In the genomic region with DNA sequence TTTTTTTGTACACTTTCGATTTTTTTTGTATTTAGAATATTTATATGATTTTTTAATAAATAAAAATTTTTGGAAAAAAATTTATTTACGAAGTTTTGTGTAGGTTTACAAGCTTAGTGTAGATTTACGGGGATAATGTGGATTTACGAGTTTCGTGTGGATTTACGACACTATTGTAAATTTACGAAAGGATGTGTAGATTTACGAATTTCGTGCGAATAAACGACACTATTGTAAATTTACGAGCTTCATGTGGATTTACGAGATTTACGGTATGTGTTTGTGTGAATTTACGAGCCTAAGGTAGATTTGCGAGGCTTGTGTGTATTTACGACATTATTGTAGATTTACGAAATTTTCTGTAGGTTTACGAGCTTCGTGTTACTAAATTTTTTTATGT, we compare ENCODE assay signal across 3 worm cellular contexts.
TF ChIP-seq lines count a peak whose summit lies in the region.

No protein-coding gene starts in this region.

TF ChIP-seq in whole organism, L3 larva, 47 proteins besides CTCF, POLR2A, EP300 and RAD21:
- peak; percentile 8 for TF ChIP-seq pqm-1 (tag; optimal IDR thresholded peaks at IDR 0.05; lab: Kevin White, UChicago)
- peak; percentile 64 for TF ChIP-seq R02D3.7 (tag; optimal IDR thresholded peaks at IDR 0.05; lab: Kevin White, UChicago)
- TF ChIP-seq jun-1 (tag; optimal IDR thresholded peaks at IDR 0.05; lab: Kevin White, UChicago), result no peak
- TF ChIP-seq pha-4 (tag; optimal IDR thresholded peaks at IDR 0.05; lab: Kevin White, UChicago), result no peak

TF ChIP-seq in whole organism, L4 larva, 104 proteins besides CTCF, POLR2A, EP300 and RAD21:
- TF ChIP-seq R02D3.7 (tag; optimal IDR thresholded peaks at IDR 0.05; lab: Kevin White, UChicago), result peak; percentile 23
- TF ChIP-seq spr-3 (GFP tag; optimal IDR thresholded peaks at IDR 0.05; lab: Kevin White, UChicago), result no peak

TF ChIP-seq in whole organism, late embryonic, 69 proteins besides CTCF, POLR2A, EP300 and RAD21:
- no peak for TF ChIP-seq sox-2 (GFP tag; IDR thresholded peaks at IDR 0.05; lab: Robert Waterston, UW)
- peak; percentile 43 for TF ChIP-seq dve-1 (tag; optimal IDR thresholded peaks at IDR 0.05; lab: Kevin White, UChicago)
